Fruit fly (Drosophila melanogaster) whole organism, embryonic: ENCODE results near the gene asf1.

Experiments used
- Aef1 ChIP-seq: fragments of 200-800 bp; sonication (Bioruptor generic); IDR thresholded peaks from 3 replicates; pipeline ENCODE4 v1.3.6; 2022; ENCODE audit warnings: missing biosample characterization, missing genetic modification characterization
- Atf6 ChIP-seq: fragments of 200-800 bp; sonication (Bioruptor generic); IDR thresholded peaks from 2 replicates; pipeline ENCODE4 v1.3.6; 2022; ENCODE audit warnings: missing biosample characterization, missing genetic modification characterization
- CG10959 ChIP-seq: fragments of 200-800 bp; sonication (Bioruptor generic); IDR thresholded peaks from 2 replicates; pipeline ENCODE4 v1.3.6; 2022; ENCODE audit warnings: missing biosample characterization, missing genetic modification characterization
- CG12391 ChIP-seq: fragments of 200-800 bp; sonication (Bioruptor generic); optimal IDR thresholded peaks from 3 replicates; lab custom pipeline; 2018; ENCODE audit warnings: missing biosample characterization, mild to moderate bottlenecking, missing genetic modification characterization, moderate library complexity
- CG13123 ChIP-seq: fragments of 200-800 bp; sonication (Bioruptor generic); optimal IDR thresholded peaks from 2 replicates; lab custom pipeline; 2016; ENCODE audit warnings: missing biosample characterization, missing genetic modification characterization
- CG13775 ChIP-seq: fragments of 200-800 bp; sonication (Bioruptor generic); optimal IDR thresholded peaks from 3 replicates; lab custom pipeline; 2017; ENCODE audit warnings: missing biosample characterization, mild to moderate bottlenecking, missing genetic modification characterization
- CG15696 ChIP-seq: fragments of 200-800 bp; sonication (Bioruptor generic); optimal IDR thresholded peaks from 2 replicates; lab custom pipeline; 2019; ENCODE audit warnings: missing biosample characterization, mild to moderate bottlenecking, missing genetic modification characterization, moderate library complexity
- CG1602 ChIP-seq: fragments of 200-800 bp; sonication (Bioruptor generic); optimal IDR thresholded peaks from 3 replicates; lab custom pipeline; 2016; ENCODE audit warnings: missing biosample characterization, missing genetic modification characterization
- CG1647 ChIP-seq: fragments of 200-800 bp; sonication (Bioruptor generic); optimal IDR thresholded peaks from 3 replicates; lab custom pipeline; 2016; ENCODE audit warnings: missing biosample characterization, missing genetic modification characterization
- CG17802 ChIP-seq: fragments of 200-800 bp; sonication (Bioruptor generic); optimal IDR thresholded peaks from 2 replicates; lab custom pipeline; 2018; ENCODE audit warnings: missing biosample characterization, mild to moderate bottlenecking, missing genetic modification characterization, moderate library complexity
- CG2116 ChIP-seq: fragments of 200-800 bp; sonication (Bioruptor generic); optimal IDR thresholded peaks from 3 replicates; lab custom pipeline; 2018; ENCODE audit warnings: missing biosample characterization, mild to moderate bottlenecking, missing genetic modification characterization
- CG2129 ChIP-seq: fragments of 200-800 bp; sonication (Bioruptor generic); IDR thresholded peaks from 2 replicates; pipeline ENCODE4 v1.3.6; 2022; ENCODE audit warnings: missing biosample characterization, missing genetic modification characterization; ENCODE audit not compliant: partially characterized antibody
- CG2199 ChIP-seq: fragments of 200-800 bp; sonication (Bioruptor generic); IDR thresholded peaks from 3 replicates; pipeline ENCODE4 v1.3.6; 2022; ENCODE audit warnings: missing biosample characterization, missing genetic modification characterization
- CG31224 ChIP-seq: fragments of 200-800 bp; sonication (Bioruptor generic); IDR thresholded peaks from 2 replicates; pipeline ENCODE4 v1.3.6; 2022; ENCODE audit warnings: missing biosample characterization, missing genetic modification characterization
- CG3163 ChIP-seq: fragments of 200-800 bp; sonication (Bioruptor generic); optimal IDR thresholded peaks from 3 replicates; lab custom pipeline; 2016; ENCODE audit warnings: missing biosample characterization, missing genetic modification characterization
- CG3726 ChIP-seq: fragments of 200-800 bp; sonication (Bioruptor generic); IDR thresholded peaks from 3 replicates; pipeline ENCODE4, ENCODE4 v1.3.6; 2022; ENCODE audit warnings: missing biosample characterization, missing genetic modification characterization
- CG7745 ChIP-seq: fragments of 200-800 bp; sonication (Bioruptor generic); optimal IDR thresholded peaks from 2 replicates; lab custom pipeline; 2018; ENCODE audit warnings: missing biosample characterization, mild to moderate bottlenecking, missing genetic modification characterization, moderate library complexity
- CG7786 ChIP-seq: fragments of 200-800 bp; sonication (Bioruptor generic); optimal IDR thresholded peaks from 2 replicates; lab custom pipeline; 2016; ENCODE audit warnings: missing biosample characterization, missing genetic modification characterization
- CG9727 ChIP-seq: fragments of 200-800 bp; sonication (Bioruptor generic); optimal IDR thresholded peaks from 3 replicates; lab custom pipeline; 2017; ENCODE audit warnings: missing biosample characterization, mild to moderate bottlenecking, missing genetic modification characterization
- CHES-1-like ChIP-seq: fragments of 200-800 bp; sonication (Bioruptor generic); optimal IDR thresholded peaks from 2 replicates; lab custom pipeline; 2016; ENCODE audit warnings: missing biosample characterization, missing genetic modification characterization
- D19A ChIP-seq: fragments of 200-800 bp; optimal IDR thresholded peaks from 3 replicates; lab custom pipeline; 2019; ENCODE audit warnings: missing biosample characterization, mild to moderate bottlenecking, missing genetic modification characterization, moderate library complexity
- Dek ChIP-seq: fragments of 200-800 bp; sonication (Bioruptor generic); optimal IDR thresholded peaks from 3 replicates; lab custom pipeline; 2019; ENCODE audit warnings: missing biosample characterization, mild to moderate bottlenecking, missing genetic modification characterization, moderate library complexity
- Fer3 ChIP-seq: fragments of 200-800 bp; sonication (Bioruptor generic); optimal IDR thresholded peaks from 2 replicates; lab custom pipeline; 2018; ENCODE audit warnings: missing biosample characterization, mild to moderate bottlenecking, missing genetic modification characterization, moderate library complexity
- HLH54F ChIP-seq: fragments of 200-800 bp; sonication (Bioruptor generic); optimal IDR thresholded peaks from 3 replicates; lab custom pipeline; 2016; ENCODE audit warnings: missing biosample characterization, missing genetic modification characterization
- Lhr ChIP-seq: fragments of 200-800 bp; sonication (Bioruptor generic); optimal IDR thresholded peaks from 3 replicates; lab custom pipeline; 2017; ENCODE audit warnings: mild to moderate bottlenecking, missing biosample characterization, missing genetic modification reagents, missing genetic modification characterization
- MESR4 ChIP-seq: fragments of 200-800 bp; sonication (Bioruptor generic); optimal IDR thresholded peaks from 2 replicates; lab custom pipeline; 2018; ENCODE audit warnings: missing biosample characterization, mild to moderate bottlenecking, missing genetic modification characterization, moderate library complexity
- MTF-1 ChIP-seq: fragments of 200-800 bp; sonication (Bioruptor generic); optimal IDR thresholded peaks from 2 replicates; lab custom pipeline; 2018; ENCODE audit warnings: missing biosample characterization, mild to moderate bottlenecking, missing genetic modification characterization, borderline replicate concordance
- Med ChIP-seq: fragments of 200-800 bp; sonication (Bioruptor generic); peaks from one replicate; lab custom pipeline; 2016; ENCODE audit warnings: missing biosample characterization, missing genetic modification characterization, mild to moderate bottlenecking, inconsistent platforms, moderate library complexity
- Meics ChIP-seq: fragments of 200-800 bp; sonication (Bioruptor generic); optimal IDR thresholded peaks from 2 replicates; lab custom pipeline; 2017; ENCODE audit warnings: missing biosample characterization, mild to moderate bottlenecking, missing genetic modification characterization
- Mes4 ChIP-seq: fragments of 200-800 bp; sonication (Bioruptor generic); optimal IDR thresholded peaks from 2 replicates; lab custom pipeline; 2016; ENCODE audit warnings: missing biosample characterization, missing genetic modification characterization
- NC2β ChIP-seq: fragments of 200-800 bp; sonication (Bioruptor generic); optimal IDR thresholded peaks from 2 replicates; lab custom pipeline; 2016; ENCODE audit warnings: missing biosample characterization, missing genetic modification characterization
- Sox100B ChIP-seq: fragments of 200-800 bp; sonication (Bioruptor generic); optimal IDR thresholded peaks from 3 replicates; lab custom pipeline; 2018; ENCODE audit warnings: missing biosample characterization, mild to moderate bottlenecking, missing genetic modification characterization
- bigmax ChIP-seq: fragments of 200-800 bp; sonication (Bioruptor generic); optimal IDR thresholded peaks from 2 replicates; lab custom pipeline; 2018; ENCODE audit warnings: missing biosample characterization, mild to moderate bottlenecking, missing genetic modification characterization
- bsh ChIP-seq, 2 experiments: fragments of 200-800 bp; sonication (Bioruptor generic); optimal IDR thresholded peaks; 2 replicates each; lab custom pipeline; 2017 to 2018; ENCODE audit warnings: mild to moderate bottlenecking in 2 of 2, missing biosample characterization in 2 of 2, missing genetic modification characterization in 2 of 2, moderate library complexity in 1 of 2
- cas ChIP-seq: fragments of 200-800 bp; sonication (Bioruptor generic); IDR thresholded peaks from 2 replicates; pipeline ENCODE4 v1.3.6; 2022; ENCODE audit warnings: missing biosample characterization, missing genetic modification characterization
- chif ChIP-seq, 2 experiments: fragments of 200-800 bp; sonication (Bioruptor generic); optimal IDR thresholded peaks; 3 replicates each; lab custom pipeline; 2016; ENCODE audit warnings: missing biosample characterization in 2 of 2, missing genetic modification characterization in 2 of 2
- disco-r ChIP-seq: fragments of 200-800 bp; sonication (Bioruptor generic); optimal IDR thresholded peaks from 2 replicates; lab custom pipeline; 2016; ENCODE audit warnings: missing biosample characterization, missing genetic modification characterization
- ftz-f1 ChIP-seq: fragments of 200-800 bp; sonication (Bioruptor generic); optimal IDR thresholded peaks from 2 replicates; lab custom pipeline; 2016; ENCODE audit warnings: missing biosample characterization, missing genetic modification characterization
- her ChIP-seq: fragments of 200-800 bp; sonication (Bioruptor generic); optimal IDR thresholded peaks from 2 replicates; lab custom pipeline; 2016; ENCODE audit warnings: missing biosample characterization, missing genetic modification characterization
- hkb ChIP-seq, 2 experiments: fragments of 200-800 bp in 1 of 2; fragments of >200 bp in 1 of 2; sonication (Bioruptor generic) in 1 of 2; IDR thresholded peaks in 1 of 2; optimal IDR thresholded peaks in 1 of 2; 2 replicates each; pipeline versions ENCODE4 v1.3.6 to Lab custom; 2017 to 2022; ENCODE audit warnings: missing biosample characterization in 1 of 2, missing genetic modification characterization in 1 of 2
- klu ChIP-seq: fragments of 200-800 bp; sonication (Bioruptor generic); IDR thresholded peaks from 2 replicates; pipeline ENCODE4 v1.3.6; 2022; ENCODE audit warnings: missing biosample characterization, missing genetic modification characterization
- lola ChIP-seq, 3 experiments: fragments of >200 bp in 2 of 3; fragments of 200-800 bp in 1 of 3; sonication (Bioruptor generic) in 1 of 3; optimal IDR thresholded peaks; 2 replicates each; lab custom pipeline; 2017 to 2019; ENCODE audit warnings: missing biosample characterization in 3 of 3, missing genetic modification characterization in 3 of 3, mild to moderate bottlenecking in 1 of 3, moderate library complexity in 1 of 3
- maf-S ChIP-seq: fragments of 200-800 bp; sonication (Bioruptor generic); optimal IDR thresholded peaks from 2 replicates; lab custom pipeline; 2016; ENCODE audit warnings: missing biosample characterization, missing genetic modification characterization
- nom ChIP-seq: fragments of 200-800 bp; sonication (Bioruptor generic); optimal IDR thresholded peaks from 2 replicates; lab custom pipeline; 2017; ENCODE audit warnings: missing biosample characterization, missing genetic modification characterization, mild to moderate bottlenecking, moderate library complexity, missing genetic modification reagents
- pros ChIP-seq: fragments of 200-800 bp; sonication (Bioruptor generic); optimal IDR thresholded peaks from 3 replicates; lab custom pipeline; 2019; ENCODE audit warnings: missing biosample characterization, mild to moderate bottlenecking, missing genetic modification characterization, moderate library complexity
- shn ChIP-seq: fragments of 200-800 bp; sonication (Bioruptor generic); optimal IDR thresholded peaks from 3 replicates; lab custom pipeline; 2016; ENCODE audit warnings: missing biosample characterization, missing genetic modification characterization
- sisA ChIP-seq: fragments of 200-800 bp; sonication (Bioruptor generic); IDR thresholded peaks from 2 replicates; pipeline ENCODE4 v1.3.6; 2022; ENCODE audit warnings: missing biosample characterization, missing genetic modification characterization
- tin ChIP-seq: fragments of 200-800 bp; sonication (Bioruptor generic); optimal IDR thresholded peaks from 3 replicates; lab custom pipeline; 2016; ENCODE audit warnings: missing biosample characterization, missing genetic modification characterization
- tio ChIP-seq: fragments of 200-800 bp; sonication (Bioruptor generic); optimal IDR thresholded peaks from 2 replicates; lab custom pipeline; 2017; ENCODE audit warnings: missing biosample characterization, missing genetic modification characterization, inconsistent platforms
- yki ChIP-seq: fragments of >200 bp; optimal IDR thresholded peaks from 3 replicates; lab custom pipeline; 2018
- zen2 ChIP-seq: fragments of 200-800 bp; sonication (Bioruptor generic); IDR thresholded peaks from 3 replicates; pipeline ENCODE4 v1.3.6; 2022; ENCODE audit warnings: missing biosample characterization, missing genetic modification characterization; ENCODE audit not compliant: partially characterized antibody

Gene asf1

dm6 chr3L:19575650-19576049 is 43.0 kb upstream of the asf1 start (continued):
- 0 out of 3 replicates have a peak, but pooled peaks have one; percentile 76 for TF ChIP-seq CG2199 (GFP tag; lab: Robert Waterston, UW)
- TF ChIP-seq CG7745 (tag; lab: Kevin White, UChicago), result peak; percentile 63
- TF ChIP-seq CG31224 (GFP tag; lab: Robert Waterston, UW), result no peak
- TF ChIP-seq Meics (GFP tag; lab: Kevin White, UChicago), result no peak
- TF ChIP-seq CG3726 (GFP tag; lab: Robert Waterston, UW), result no peak
- TF ChIP-seq Mes4 (GFP tag; lab: Kevin White, UChicago), result peak; percentile 41
- TF ChIP-seq CG12391 (tag; lab: Kevin White, UChicago), result no peak
- TF ChIP-seq sisA (GFP tag; lab: Robert Waterston, UW), result no peak
- TF ChIP-seq Lhr (GFP tag; lab: Kevin White, UChicago), result peak; percentile 18
- TF ChIP-seq lola (GFP tag; optimal IDR thresholded peaks at IDR 0.05; lab: Kevin White, UChicago), result peak in 1 of 3 experiments; percentile 12
- no peak for TF ChIP-seq maf-S (GFP tag; lab: Kevin White, UChicago)
- TF ChIP-seq CG10959, result no peak
- TF ChIP-seq CG1602 (GFP tag; lab: Kevin White, UChicago), result no peak
- TF ChIP-seq CG7786 (GFP tag; lab: Kevin White, UChicago), result no peak
- peak; percentile 4 to 25 for TF ChIP-seq chif (GFP tag; optimal IDR thresholded peaks at IDR 0.05; lab: Kevin White, UChicago)
- peak; percentile 69 for TF ChIP-seq MTF-1
- no peak for TF ChIP-seq zen2 (GFP tag; lab: Robert Waterston, UW)
- TF ChIP-seq hkb (optimal IDR thresholded peaks at IDR 0.05; lab: Kevin White, UChicago), result no peak
- TF ChIP-seq hkb (GFP tag; IDR thresholded peaks at IDR 0.05; lab: Robert Waterston, UW), result no peak
- TF ChIP-seq CG13123 (GFP tag; lab: Kevin White, UChicago), result no peak
- peak; percentile 42 for TF ChIP-seq CG15696
- TF ChIP-seq disco-r, result no peak
- TF ChIP-seq Aef1, result no peak
- TF ChIP-seq klu, result no peak
- TF ChIP-seq Sox100B (GFP tag; lab: Kevin White, UChicago), result peak; percentile 47
- no peak for TF ChIP-seq MESR4 (GFP tag; lab: Kevin White, UChicago)
- TF ChIP-seq D19A (tag; lab: Kevin White, UChicago), result peak; percentile 8
- peak; percentile 10 for TF ChIP-seq ftz-f1
- TF ChIP-seq bigmax (GFP tag; lab: Kevin White, UChicago), result no peak
- no peak for TF ChIP-seq cas
- TF ChIP-seq pros (GFP tag; lab: Kevin White, UChicago), result no peak
- TF ChIP-seq bsh (GFP tag; optimal IDR thresholded peaks at IDR 0.05; lab: Kevin White, UChicago), result peak in 1 of 2 experiments; percentile 59
- TF ChIP-seq CG17802 (tag; lab: Kevin White, UChicago), result peak; percentile 48
- peak; percentile 18 for TF ChIP-seq Fer3
- no peak for TF ChIP-seq tio (GFP tag; lab: Kevin White, UChicago)
- peak; percentile 24 for TF ChIP-seq CG9727 (GFP tag; lab: Kevin White, UChicago)
- no peak for TF ChIP-seq CG2116 (GFP tag; lab: Kevin White, UChicago)
- no peak for TF ChIP-seq CG2129
- no peak for TF ChIP-seq tin (GFP tag; lab: Kevin White, UChicago)
- no peak for TF ChIP-seq CG13775 (GFP tag; lab: Kevin White, UChicago)
- peak; percentile 86 for TF ChIP-seq Med (GFP tag; lab: Kevin White, UChicago)
- peak; percentile 39 for TF ChIP-seq CG1647 (GFP tag; lab: Kevin White, UChicago)
- no peak for TF ChIP-seq CG3163 (GFP tag; lab: Kevin White, UChicago)
- no peak for TF ChIP-seq NC2β (GFP tag; lab: Kevin White, UChicago)
- peak; percentile 18 for TF ChIP-seq HLH54F
- TF ChIP-seq Atf6 (GFP tag; lab: Robert Waterston, UW), result no peak
- peak; percentile 29 for TF ChIP-seq shn (GFP tag; lab: Kevin White, UChicago)
- TF ChIP-seq her (GFP tag; lab: Kevin White, UChicago), result no peak
- TF ChIP-seq yki (lab: Kevin White, UChicago), result no peak
- TF ChIP-seq Dek (tag; lab: Kevin White, UChicago), result no peak
- TF ChIP-seq nom (GFP tag; lab: Kevin White, UChicago), result no peak
- no peak for TF ChIP-seq CHES-1-like (GFP tag; lab: Kevin White, UChicago)
